Worm (Caenorhabditis elegans): ENCODE results near the gene mtm-3.
A peak's percentile ranks its signal among the peaks of the same experiment; 100 is the strongest.

ce11 chrIII:3781827-3782226 lies 18.4 kb downstream of the mtm-3 start:
- TF ChIP-seq skn-1 (tag; optimal IDR thresholded peaks at IDR 0.05) (no peak), F13H6.1 (tag; optimal IDR thresholded peaks at IDR 0.05) (peak; percentile 23), lsy-2 (tag; optimal IDR thresholded peaks at IDR 0.05) (no peak), zag-1 (tag; optimal IDR thresholded peaks at IDR 0.05) (no peak), blmp-1 (tag; optimal IDR thresholded peaks at IDR 0.05; ENCODE audit: insufficient read depth) (no peak), Y55F3AM.14 (GFP tag; optimal IDR thresholded peaks at IDR 0.05) (no peak), lin-11 (tag; optimal IDR thresholded peaks at IDR 0.05) (no peak), nhr-25 (tag; optimal IDR thresholded peaks at IDR 0.05) (no peak), mdl-1 (tag; optimal IDR thresholded peaks at IDR 0.05) (no peak), nhr-77 (tag; optimal IDR thresholded peaks at IDR 0.05) (no peak), lin-39 (tag; optimal IDR thresholded peaks at IDR 0.05) (no peak), ama-1 (optimal IDR thresholded peaks at IDR 0.05) (no peak)

All from whole organism, L2 larva.